Fruit fly (Drosophila melanogaster) whole organism, wandering third instar larva: ENCODE results near the gene lwr.

Source experiments
- br ChIP-seq: fragments of 200-800 bp; sonication (Bioruptor generic); optimal IDR thresholded peaks from 2 replicates; lab custom pipeline; 2016; ENCODE audit warnings: missing biosample characterization, missing genetic modification characterization
- psq ChIP-seq: fragments of 200-800 bp; sonication (Bioruptor generic); optimal IDR thresholded peaks from 3 replicates; lab custom pipeline; 2017; ENCODE audit warnings: missing biosample characterization, mild to moderate bottlenecking, missing genetic modification characterization, moderate library complexity

dm6 chr2L:520331-521000 is 21.9 kb downstream of the lwr start:
- TF ChIP-seq br (GFP tag; lab: Kevin White, UChicago) (peak; percentile 48), psq (GFP tag; lab: Kevin White, UChicago) (peak; percentile 15)
